Worm (Caenorhabditis elegans) whole organism, midembryonic: ENCODE measurements around the gene F45E12.6.

ENCODE experiments used
- T22C8.4 ChIP-seq: fragments of 200-800 bp; sonication (Bioruptor generic); IDR thresholded peaks from 2 replicates; pipeline ENCODE4 v1.3.6; 2022; ENCODE audit warnings: missing genetic modification characterization, missing compliant biosample characterization
- cog-1 ChIP-seq: sonication (generic microtip); optimal IDR thresholded peaks from 2 replicates; lab custom pipeline; 2016; ENCODE audit warnings: missing genetic modification characterization, missing compliant biosample characterization
- flt-1 ChIP-seq: fragments of 200-800 bp; sonication (Bioruptor generic); IDR thresholded peaks from 2 replicates; pipeline ENCODE4 v1.3.6; 2022; ENCODE audit warnings: missing genetic modification characterization, missing compliant biosample characterization
- klf-2 ChIP-seq: fragments of 200-800 bp; sonication (Bioruptor generic); conservative IDR thresholded peaks from 2 replicates; pipeline ENCODE4 v1.3.6; 2022; ENCODE audit warnings: missing genetic modification reagents, missing genetic modification characterization, missing compliant biosample characterization
- med-1 ChIP-seq: sonication (generic microtip); optimal IDR thresholded peaks from 2 replicates; lab custom pipeline; 2017; ENCODE audit warnings: missing genetic modification characterization, mild to moderate bottlenecking, missing compliant biosample characterization, antibody characterized with exemption, missing genetic modification reagents; ENCODE audit not compliant: insufficient read depth
- ref-1 ChIP-seq: fragments of 200-800 bp; sonication (Bioruptor generic); conservative IDR thresholded peaks from 2 replicates; pipeline ENCODE4 v1.3.6; 2022; ENCODE audit warnings: missing genetic modification reagents, missing genetic modification characterization, missing compliant biosample characterization
- tab-1 ChIP-seq: fragments of 200-800 bp; sonication (Bioruptor generic); IDR thresholded peaks from 2 replicates; pipeline ENCODE4 v1.3.6; 2022; ENCODE audit warnings: missing genetic modification characterization, missing compliant biosample characterization
- ztf-23 ChIP-seq: fragments of 200-800 bp; sonication (Bioruptor generic); IDR thresholded peaks from 2 replicates; pipeline ENCODE4 v1.3.6; 2022; ENCODE audit warnings: missing genetic modification reagents, missing genetic modification characterization, missing compliant biosample characterization
- ztf-29 ChIP-seq: fragments of 200-800 bp; sonication (Bioruptor generic); IDR thresholded peaks from 2 replicates; pipeline ENCODE4 v1.3.6; 2022; ENCODE audit warnings: missing genetic modification reagents, missing genetic modification characterization, missing compliant biosample characterization

The F45E12.6 gene

ce11 chrII:7323317-7323716 lies 9.3 kb upstream of the F45E12.6 start:
- TF ChIP-seq cog-1 (tag; lab: Kevin White, UChicago): no peak
- no peak for TF ChIP-seq klf-2 (GFP tag; lab: Robert Waterston, UW)
- TF ChIP-seq T22C8.4 (GFP tag; lab: Robert Waterston, UW): no peak
- no peak for TF ChIP-seq ztf-29
- no peak for TF ChIP-seq flt-1
- no peak for TF ChIP-seq tab-1 (GFP tag; lab: Robert Waterston, UW)
- no peak for TF ChIP-seq ztf-23
- TF ChIP-seq ref-1 (GFP tag; lab: Robert Waterston, UW): no peak
- TF ChIP-seq med-1 (GFP tag; lab: Kevin White, UChicago): no peak

ce11 chrII:7319471-7319870 lies 5.5 kb upstream of the F45E12.6 start:
- no peak for TF ChIP-seq klf-2 (GFP tag; lab: Robert Waterston, UW)
- no peak for TF ChIP-seq ztf-23
- no peak for TF ChIP-seq ztf-29
- no peak for TF ChIP-seq cog-1 (tag; lab: Kevin White, UChicago)
- no peak for TF ChIP-seq T22C8.4 (GFP tag; lab: Robert Waterston, UW)
- no peak for TF ChIP-seq tab-1 (GFP tag; lab: Robert Waterston, UW)
- TF ChIP-seq flt-1: no peak
- TF ChIP-seq med-1 (GFP tag; lab: Kevin White, UChicago): no peak
- TF ChIP-seq ref-1 (GFP tag; lab: Robert Waterston, UW): no peak

DNA sequence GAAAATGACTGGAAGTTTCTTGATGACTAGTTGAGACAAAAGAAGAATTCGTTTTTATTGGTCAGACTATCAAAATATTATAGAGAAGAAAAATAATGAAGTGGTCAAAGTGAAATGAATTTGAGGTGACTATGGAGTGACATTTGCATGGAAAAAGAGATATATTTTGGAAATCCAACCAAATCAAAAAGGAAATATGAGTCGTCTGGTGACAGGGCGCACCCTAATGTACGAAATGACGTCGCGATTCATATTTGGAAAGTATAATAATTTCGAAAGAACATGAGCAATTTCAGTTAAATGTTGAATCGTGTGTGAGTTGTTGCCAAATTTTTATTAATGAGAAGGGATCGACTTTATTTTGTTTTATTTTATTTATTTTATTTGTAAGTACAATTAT lies 3.5 kb upstream of the F45E12.6 start, which contains the start of gene F21D12.2:
TSS of gene F21D12.2 (plus strand) at position 301 of the 400 bp plus-strand sequence.
- TF ChIP-seq klf-2 (GFP tag; lab: Robert Waterston, UW): no peak
- no peak for TF ChIP-seq flt-1
- no peak for TF ChIP-seq T22C8.4 (GFP tag; lab: Robert Waterston, UW)
- no peak for TF ChIP-seq cog-1 (tag; lab: Kevin White, UChicago)
- TF ChIP-seq ref-1 (GFP tag; lab: Robert Waterston, UW): no peak

DNA sequence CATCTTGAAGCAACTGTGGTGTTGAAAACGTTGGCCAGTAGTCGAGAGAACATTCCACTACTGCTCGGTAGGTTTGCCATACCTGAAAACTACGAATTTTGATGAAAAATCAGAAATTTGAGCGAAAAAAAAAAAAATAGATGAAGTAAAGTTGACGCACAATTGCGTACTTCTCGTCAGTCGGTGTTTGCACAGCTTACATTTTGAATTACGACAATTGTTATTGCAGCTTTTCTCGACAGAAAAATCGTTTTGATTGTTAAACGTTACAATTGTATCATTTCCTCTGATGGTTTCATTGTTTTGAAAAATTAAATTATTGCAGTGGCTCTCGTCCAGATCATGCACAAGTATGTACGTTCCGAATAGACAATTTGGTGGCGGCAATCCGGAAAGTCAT lies 4.0 kb downstream of the F45E12.6 start, which contains the start of the genes F45E12.5 and cnep-1:
TSS of gene F45E12.5 (minus strand) at position 93 of the 400 bp plus-strand sequence.
TSS of gene cnep-1 (plus strand) at position 326 of the 400 bp plus-strand sequence.
- no peak for TF ChIP-seq ref-1 (GFP tag; lab: Robert Waterston, UW)
- TF ChIP-seq tab-1 (GFP tag; lab: Robert Waterston, UW): no peak
- TF ChIP-seq flt-1: no peak
- TF ChIP-seq klf-2 (GFP tag; lab: Robert Waterston, UW): no peak
- no peak for TF ChIP-seq ztf-29
- no peak for TF ChIP-seq cog-1 (tag; lab: Kevin White, UChicago)
- no peak for TF ChIP-seq T22C8.4 (GFP tag; lab: Robert Waterston, UW)
- no peak for TF ChIP-seq med-1 (GFP tag; lab: Kevin White, UChicago)
- no peak for TF ChIP-seq ztf-23

- TF ChIP-seq T22C8.4 (GFP tag; lab: Robert Waterston, UW) (no peak), cog-1 (tag; lab: Kevin White, UChicago) (no peak), flt-1 (no peak), ztf-23 (no peak), klf-2 (GFP tag; lab: Robert Waterston, UW) (no peak), ztf-29 (no peak), med-1 (GFP tag; lab: Kevin White, UChicago) (no peak), ref-1 (GFP tag; lab: Robert Waterston, UW) (no peak)
Measured at ce11 chrII:7305558-7305957, 8.4 kb downstream of the F45E12.6 start, which contains the start of gene brf-1. Gene brf-1, plus strand, starts transcription at chrII:7305858.

ce11 chrII:7301670-7302151 lies 12.3 kb downstream of the F45E12.6 start, which contains the start of gene cul-4:
Gene cul-4, plus strand, starts transcription at chrII:7302101.
- TF ChIP-seq ztf-23: no peak
- TF ChIP-seq flt-1: no peak
- TF ChIP-seq tab-1 (GFP tag; lab: Robert Waterston, UW): no peak
- TF ChIP-seq klf-2 (GFP tag; lab: Robert Waterston, UW): no peak
- no peak for TF ChIP-seq cog-1 (tag; lab: Kevin White, UChicago)
- no peak for TF ChIP-seq med-1 (GFP tag; lab: Kevin White, UChicago)
- no peak for TF ChIP-seq ref-1 (GFP tag; lab: Robert Waterston, UW)
- TF ChIP-seq T22C8.4 (GFP tag; lab: Robert Waterston, UW): no peak
- no peak for TF ChIP-seq ztf-29

DNA sequence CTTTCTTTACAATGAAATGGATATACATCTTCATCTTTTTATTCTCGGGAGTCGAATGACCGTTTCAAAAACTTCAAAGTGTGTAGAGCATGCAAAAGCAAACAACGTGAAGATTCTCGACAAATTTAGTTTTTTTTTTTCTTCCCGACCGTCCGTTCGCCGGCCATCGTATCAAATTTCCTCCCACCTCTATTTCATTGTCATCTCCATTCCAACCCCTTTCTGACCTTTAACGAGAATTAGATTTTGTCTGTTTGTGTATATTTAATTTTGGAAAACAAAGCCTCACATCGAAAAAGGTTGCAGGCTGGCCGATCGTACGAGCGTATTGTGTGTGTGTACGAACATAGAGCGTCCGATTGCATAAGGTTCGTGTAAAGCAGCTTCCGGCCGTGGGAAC lies 14.9 kb downstream of the F45E12.6 start, which contains the start of gene C30G12.1:
TSS of gene C30G12.1 (plus strand) at position 301 of the 400 bp plus-strand sequence.
- TF ChIP-seq ref-1 (GFP tag; lab: Robert Waterston, UW) (no peak), ztf-23 (no peak)

DNA sequence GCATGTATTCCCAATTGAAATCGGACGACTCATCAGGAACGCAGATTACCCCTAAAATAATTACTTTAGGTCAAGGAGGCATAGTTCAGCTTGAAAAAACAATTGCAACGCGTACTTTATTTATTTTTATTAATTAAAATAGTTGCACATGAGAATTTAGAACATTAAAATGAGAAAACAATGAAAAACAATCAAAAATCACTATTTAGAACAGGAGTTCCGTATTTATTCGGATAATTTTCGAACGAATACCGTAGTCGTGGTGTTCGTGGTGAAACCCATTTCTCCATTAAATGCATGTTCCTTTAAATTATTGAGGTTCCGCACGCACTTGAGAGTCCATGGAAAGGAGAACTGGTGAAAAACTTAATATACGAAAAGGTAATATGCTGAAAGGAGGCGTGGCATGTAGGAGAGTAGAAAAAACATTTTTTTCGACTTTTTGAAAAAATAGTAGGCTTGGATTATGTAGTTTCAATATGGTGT lies 15.7 kb downstream of the F45E12.6 start, which contains the start of gene puf-8:
TSS of gene puf-8 (minus strand) at position 51 of the 486 bp plus-strand sequence.
- TF ChIP-seq ref-1 (GFP tag; lab: Robert Waterston, UW): no peak
- TF ChIP-seq ztf-23: no peak
- no peak for TF ChIP-seq tab-1 (GFP tag; lab: Robert Waterston, UW)
- no peak for TF ChIP-seq cog-1 (tag; lab: Kevin White, UChicago)
- no peak for TF ChIP-seq ztf-29
- no peak for TF ChIP-seq flt-1
- TF ChIP-seq T22C8.4 (GFP tag; lab: Robert Waterston, UW): no peak
- no peak for TF ChIP-seq klf-2 (GFP tag; lab: Robert Waterston, UW)
- TF ChIP-seq med-1 (GFP tag; lab: Kevin White, UChicago): no peak

- TF ChIP-seq flt-1: no peak
- TF ChIP-seq T22C8.4 (GFP tag; lab: Robert Waterston, UW): no peak
- no peak for TF ChIP-seq ztf-29
- TF ChIP-seq ref-1 (GFP tag; lab: Robert Waterston, UW): no peak
- no peak for TF ChIP-seq tab-1 (GFP tag; lab: Robert Waterston, UW)
- no peak for TF ChIP-seq klf-2 (GFP tag; lab: Robert Waterston, UW)
- no peak for TF ChIP-seq ztf-23
- TF ChIP-seq med-1 (GFP tag; lab: Kevin White, UChicago): no peak
- no peak for TF ChIP-seq cog-1 (tag; lab: Kevin White, UChicago)
Measured at ce11 chrII:7295917-7296316, 18.1 kb downstream of the F45E12.6 start, which contains the start of gene C30G12.6. Gene C30G12.6, minus strand, starts transcription at chrII:7296017.
